Worm (Caenorhabditis elegans): Measurements from ENCODE around the gene F10E7.1.

DNA sequence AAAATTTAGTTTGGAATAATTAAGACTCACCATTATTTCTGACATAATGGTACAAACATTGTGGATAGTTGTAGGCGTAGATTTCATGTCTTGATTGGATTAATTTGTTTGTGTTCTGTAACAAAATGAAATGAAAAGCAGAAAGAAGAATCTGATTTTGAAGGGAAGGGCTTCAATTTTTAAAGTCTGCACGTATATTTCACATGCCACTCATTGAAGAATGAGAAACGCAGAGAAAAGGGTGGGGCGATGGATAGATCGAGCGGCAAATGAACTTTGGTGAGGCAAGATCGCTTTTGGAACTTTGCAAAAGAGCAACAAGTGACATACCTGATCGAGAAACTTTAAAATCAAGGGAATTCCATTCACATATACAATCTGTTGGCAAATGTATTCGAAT is 24.3 kb upstream of the F10E7.1 start:
- no peak for TF ChIP-seq nhr-11 (tag; optimal IDR thresholded peaks at IDR 0.05)
- no peak for TF ChIP-seq snpc-4 (tag; optimal IDR thresholded peaks at IDR 0.05)
- no peak for TF ChIP-seq mab-5 (tag; optimal IDR thresholded peaks at IDR 0.05)
- no peak for TF ChIP-seq alr-1 (tag; optimal IDR thresholded peaks at IDR 0.05)
- TF ChIP-seq ztf-4 (tag; optimal IDR thresholded peaks at IDR 0.05): no peak
- TF ChIP-seq aly-2 (tag; optimal IDR thresholded peaks at IDR 0.05): no peak
- TF ChIP-seq lsy-2 (tag; optimal IDR thresholded peaks at IDR 0.05): peak in 1 of 2 experiments; percentile 18
- TF ChIP-seq blmp-1 (tag; optimal IDR thresholded peaks at IDR 0.05; ENCODE audit: insufficient read depth): no peak
- no peak for TF ChIP-seq ama-1 (optimal IDR thresholded peaks at IDR 0.05)
- TF ChIP-seq elt-3 (tag; optimal IDR thresholded peaks at IDR 0.05): no peak
- TF ChIP-seq unc-62 (GFP tag; optimal IDR thresholded peaks at IDR 0.05): no peak
- TF ChIP-seq nhr-25 (tag; optimal IDR thresholded peaks at IDR 0.05): no peak

Data from whole organism, L2 larva.